Worm (Caenorhabditis elegans) whole organism, dauer: ENCODE data around the gene rsp-8.

Experiments
- unc-62 ChIP-seq: sonication (generic microtip); optimal IDR thresholded peaks from 2 replicates; lab custom pipeline; 2017; ENCODE audit warnings: missing biosample characterization, missing genetic modification reagents, missing genetic modification characterization

The rsp-8 gene

ce11 chrIII:11843007-11843406, 16.8 kb downstream of the rsp-8 start:
- TF ChIP-seq unc-62: no peak

ce11 chrIII:11846365-11846764, 20.1 kb downstream of the rsp-8 start, which contains the start of gene ntl-3:
TSS of gene ntl-3 (minus strand) at chrIII:11846465.
- TF ChIP-seq unc-62: no peak

ce11 chrIII:11847014-11847413, 20.8 kb downstream of the rsp-8 start:
- no peak for TF ChIP-seq unc-62

- no peak for TF ChIP-seq unc-62
Observed at ce11 chrIII:11847658-11848202, 21.5 kb downstream of the rsp-8 start, which contains the start of gene mif-1. TSS of gene mif-1 (plus strand) at chrIII:11848152.

ce11 chrIII:11848317-11848716, 22.1 kb downstream of the rsp-8 start:
- TF ChIP-seq unc-62: no peak

- no peak for TF ChIP-seq unc-62
Observed at ce11 chrIII:11849590-11849989, 23.4 kb downstream of the rsp-8 start.

- no peak for TF ChIP-seq unc-62
Observed at ce11 chrIII:11853533-11853932, 27.3 kb downstream of the rsp-8 start.

- TF ChIP-seq unc-62: no peak
Observed at ce11 chrIII:11856852-11857251, 30.6 kb downstream of the rsp-8 start.

ce11 chrIII:11861123-11861522, 34.9 kb downstream of the rsp-8 start:
- no peak for TF ChIP-seq unc-62

ce11 chrIII:11862149-11862548, 35.9 kb downstream of the rsp-8 start, which contains the start of gene Y56A3A.2:
TSS of gene Y56A3A.2 (minus strand) at chrIII:11862249.
- TF ChIP-seq unc-62: no peak

ce11 chrIII:11866127-11866526, 39.9 kb downstream of the rsp-8 start:
- TF ChIP-seq unc-62: no peak

- no peak for TF ChIP-seq unc-62
Observed at ce11 chrIII:11869231-11869912, 43.2 kb downstream of the rsp-8 start, which contains the start of gene taf-12. TSS of gene taf-12 (minus strand) at chrIII:11869281.

ce11 chrIII:11870009-11870408, 43.8 kb downstream of the rsp-8 start:
- TF ChIP-seq unc-62: no peak

ce11 chrIII:11871617-11872016, 45.4 kb downstream of the rsp-8 start:
- TF ChIP-seq unc-62: no peak

- TF ChIP-seq unc-62: no peak
Observed at ce11 chrIII:11874242-11874641, 48.0 kb downstream of the rsp-8 start.

ce11 chrIII:11876130-11876529, 49.9 kb downstream of the rsp-8 start:
- no peak for TF ChIP-seq unc-62

- TF ChIP-seq unc-62: no peak
Observed at ce11 chrIII:11878751-11879150, 52.5 kb downstream of the rsp-8 start, which contains the start of gene Y56A3A.6. TSS of gene Y56A3A.6 (minus strand) at chrIII:11878803.
